Fruit fly (Drosophila melanogaster): ENCODE data around the gene CG14154.
A peak's percentile ranks its signal among the peaks of the same experiment; 100 is the strongest.

Gene CG14154

dm6 chr3L:10637819-10638218 lies 3.9 kb upstream of the CG14154 start, which contains the start of gene Cnep1r2:
Gene Cnep1r2 (plus strand): TSS chr3L:10638146.
- TF ChIP-seq CG8159 (tag; optimal IDR thresholded peaks at IDR 0.05) (peak; percentile 97), CG34367 (tag; optimal IDR thresholded peaks at IDR 0.05) (peak; percentile 86), rn (GFP tag; IDR thresholded peaks at IDR 0.05) (peak; percentile 85), Snoo (tag; optimal IDR thresholded peaks at IDR 0.05) (peak; percentile 93), CG4496 (GFP tag; IDR thresholded peaks at IDR 0.05) (peak; percentile 94), CG9948 (tag; optimal IDR thresholded peaks at IDR 0.05) (peak; percentile 95), CG10348 (GFP tag; IDR thresholded peaks at IDR 0.05) (peak; percentile 74; the same call in 1 of the 2 replicates), CG12605 (GFP tag; IDR thresholded peaks at IDR 0.05) (peak; percentile 76), Ets98B (GFP tag; IDR thresholded peaks at IDR 0.05) (peak; percentile 85), gl (tag; optimal IDR thresholded peaks at IDR 0.05) (peak; percentile 65), EcR (GFP tag; optimal IDR thresholded peaks at IDR 0.05) (no peak), Pif1A (GFP tag; optimal IDR thresholded peaks at IDR 0.05) (no peak), CG32121 (GFP tag; IDR thresholded peaks at IDR 0.05) (peak; percentile 91), D1 (tag; optimal IDR thresholded peaks at IDR 0.05) (peak; percentile 84), CG8301 (tag; optimal IDR thresholded peaks at IDR 0.05) (peak; percentile 87), Pif1B (GFP tag; optimal IDR thresholded peaks at IDR 0.05) (peak; percentile 86), fd96Ca (GFP tag; IDR thresholded peaks at IDR 0.05) (peak; percentile 86), CG13204 (GFP tag; optimal IDR thresholded peaks at IDR 0.05) (no peak), CG15710 (tag; optimal IDR thresholded peaks at IDR 0.05) (peak; percentile 97), CG14655 (GFP tag; optimal IDR thresholded peaks at IDR 0.05) (peak; percentile 92), CG17806 (tag; optimal IDR thresholded peaks at IDR 0.05) (peak; percentile 95)

DNA sequence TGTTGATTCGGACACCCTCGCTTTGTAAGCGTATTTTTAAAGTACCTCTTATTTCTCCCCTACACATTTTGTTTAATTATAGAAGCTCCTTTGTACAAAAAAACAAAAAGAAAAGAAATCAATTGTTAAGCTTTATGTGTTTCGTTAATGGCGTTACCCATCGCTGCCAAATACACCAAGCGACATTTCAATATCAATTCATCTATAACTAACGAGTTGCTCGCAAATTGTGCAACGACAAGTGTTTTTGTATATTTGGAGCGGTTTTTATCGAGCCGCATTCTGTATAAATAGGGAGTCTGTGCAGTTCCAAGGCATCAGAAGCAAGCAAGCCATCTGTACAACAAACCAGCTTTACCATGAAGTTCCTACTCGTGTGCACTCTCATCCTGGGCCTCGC lies 2.2 kb upstream of the CG14154 start, which contains the start of gene CG18628:
TSS of gene CG18628 (plus strand) at position 301 of the 400 bp plus-strand sequence.
- TF ChIP-seq CG10348 (GFP tag; IDR thresholded peaks at IDR 0.05) (no peak), fd96Ca (GFP tag; IDR thresholded peaks at IDR 0.05) (no peak), CG32121 (GFP tag; IDR thresholded peaks at IDR 0.05) (no peak)

DNA sequence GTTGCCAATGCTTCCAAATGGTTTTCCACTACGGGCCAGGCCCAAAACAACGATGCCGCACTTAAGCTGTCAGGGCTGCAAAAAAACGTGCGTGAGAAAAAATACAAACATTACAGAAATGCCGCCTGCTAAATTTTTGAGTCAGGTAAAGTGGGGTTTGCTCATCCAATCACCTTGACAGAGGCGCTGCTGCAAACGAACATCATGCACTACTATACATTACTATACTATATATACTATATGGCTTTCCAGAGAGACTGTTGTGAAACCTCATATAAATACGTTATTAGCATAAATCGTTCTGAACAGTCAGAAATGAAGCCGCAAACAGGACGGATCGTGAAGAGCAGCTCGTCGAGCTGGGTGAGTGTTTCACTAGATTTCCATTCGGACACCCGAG lies 1.5 kb downstream of the CG14154 start, which contains the start of gene CG14153:
TSS of gene CG14153 (plus strand) at position 301 of the 400 bp plus-strand sequence.
- no peak for TF ChIP-seq EcR (GFP tag; optimal IDR thresholded peaks at IDR 0.05)
- no peak for TF ChIP-seq CG32121 (GFP tag; IDR thresholded peaks at IDR 0.05)
- TF ChIP-seq CG8159 (tag; optimal IDR thresholded peaks at IDR 0.05): no peak
- no peak for TF ChIP-seq CG8301 (tag; optimal IDR thresholded peaks at IDR 0.05)
- no peak for TF ChIP-seq CG10348 (GFP tag; IDR thresholded peaks at IDR 0.05)
- TF ChIP-seq CG17806 (tag; optimal IDR thresholded peaks at IDR 0.05): no peak
- TF ChIP-seq CG15710 (tag; optimal IDR thresholded peaks at IDR 0.05): no peak
- TF ChIP-seq CG14655 (GFP tag; optimal IDR thresholded peaks at IDR 0.05): no peak
- TF ChIP-seq CG13204 (GFP tag; optimal IDR thresholded peaks at IDR 0.05): no peak
- no peak for TF ChIP-seq fd96Ca (GFP tag; IDR thresholded peaks at IDR 0.05)
- no peak for TF ChIP-seq CG4496 (GFP tag; IDR thresholded peaks at IDR 0.05)

dm6 chr3L:10645965-10646364 lies 4.3 kb downstream of the CG14154 start:
- no peak for TF ChIP-seq CG12605 (GFP tag; IDR thresholded peaks at IDR 0.05)
- TF ChIP-seq CG4496 (GFP tag; IDR thresholded peaks at IDR 0.05): 0 out of 3 replicates have a peak, but pooled peaks have one; percentile 54

dm6 chr3L:10647158-10647557 lies 5.5 kb downstream of the CG14154 start:
- TF ChIP-seq CG10348 (GFP tag; IDR thresholded peaks at IDR 0.05) (no peak), CG14655 (GFP tag; optimal IDR thresholded peaks at IDR 0.05) (no peak), gl (tag; optimal IDR thresholded peaks at IDR 0.05) (no peak), CG34367 (tag; optimal IDR thresholded peaks at IDR 0.05) (no peak), Pif1B (GFP tag; optimal IDR thresholded peaks at IDR 0.05) (no peak), EcR (GFP tag; optimal IDR thresholded peaks at IDR 0.05) (no peak), CG15710 (tag; optimal IDR thresholded peaks at IDR 0.05) (no peak), Snoo (tag; optimal IDR thresholded peaks at IDR 0.05) (no peak), fd96Ca (GFP tag; IDR thresholded peaks at IDR 0.05) (no peak), CG17806 (tag; optimal IDR thresholded peaks at IDR 0.05) (no peak), CG4496 (GFP tag; IDR thresholded peaks at IDR 0.05) (no peak)

dm6 chr3L:10648431-10648830 lies 6.7 kb downstream of the CG14154 start:
- TF ChIP-seq EcR (GFP tag; optimal IDR thresholded peaks at IDR 0.05) (no peak), CG17806 (tag; optimal IDR thresholded peaks at IDR 0.05) (peak; percentile 50), CG32121 (GFP tag; IDR thresholded peaks at IDR 0.05) (peak; percentile 47), Ets98B (GFP tag; IDR thresholded peaks at IDR 0.05) (peak; percentile 62), CG8301 (tag; optimal IDR thresholded peaks at IDR 0.05) (peak; percentile 53), Pif1B (GFP tag; optimal IDR thresholded peaks at IDR 0.05) (peak; percentile 35), CG15710 (tag; optimal IDR thresholded peaks at IDR 0.05) (peak; percentile 39), Pif1A (GFP tag; optimal IDR thresholded peaks at IDR 0.05) (peak; percentile 63), CG10348 (GFP tag; IDR thresholded peaks at IDR 0.05) (no peak), CG4496 (GFP tag; IDR thresholded peaks at IDR 0.05) (peak; percentile 70; the same call in 2 of the 3 replicates), CG34367 (tag; optimal IDR thresholded peaks at IDR 0.05) (peak; percentile 48), D1 (tag; optimal IDR thresholded peaks at IDR 0.05) (no peak), gl (tag; optimal IDR thresholded peaks at IDR 0.05) (peak; percentile 15), rn (GFP tag; IDR thresholded peaks at IDR 0.05) (no peak), CG13204 (GFP tag; optimal IDR thresholded peaks at IDR 0.05) (no peak), CG12605 (GFP tag; IDR thresholded peaks at IDR 0.05) (peak; percentile 51; the same call in 1 of the 2 replicates), CG9948 (tag; optimal IDR thresholded peaks at IDR 0.05) (peak; percentile 22), fd96Ca (GFP tag; IDR thresholded peaks at IDR 0.05) (0 out of 3 replicates have a peak, but pooled peaks have one; percentile 51), CG8159 (tag; optimal IDR thresholded peaks at IDR 0.05) (no peak), CG14655 (GFP tag; optimal IDR thresholded peaks at IDR 0.05) (peak; percentile 45), Snoo (tag; optimal IDR thresholded peaks at IDR 0.05) (no peak)

Data from whole organism, pupa.